Fruit fly (Drosophila melanogaster) whole organism, embryonic: ENCODE data around the gene Sqor.
A peak's percentile ranks its signal among the peaks of the same experiment; 100 is the strongest.

Source experiments
- Abd-B ChIP-seq: fragments of 200-800 bp; sonication (Bioruptor generic); optimal IDR thresholded peaks from 2 replicates; lab custom pipeline; 2018; ENCODE audit warnings: missing biosample characterization, mild to moderate bottlenecking, missing genetic modification characterization, moderate library complexity
- Adf1 ChIP-seq: fragments of 200-800 bp; sonication (Bioruptor generic); IDR thresholded peaks from 2 replicates; pipeline ENCODE4 v1.3.6; 2022; ENCODE audit warnings: missing biosample characterization, missing genetic modification characterization
- Awh ChIP-seq: fragments of 200-800 bp; sonication (Bioruptor generic); IDR thresholded peaks from 2 replicates; pipeline ENCODE4, ENCODE4 v1.3.6; 2022; ENCODE audit warnings: missing biosample characterization, missing genetic modification characterization
- CG10147 ChIP-seq: fragments of 200-800 bp; sonication (Bioruptor generic); optimal IDR thresholded peaks from 2 replicates; lab custom pipeline; 2019; ENCODE audit warnings: missing biosample characterization, mild to moderate bottlenecking, missing genetic modification characterization, moderate library complexity
- CG10267 ChIP-seq: fragments of 200-800 bp; sonication (Bioruptor generic); optimal IDR thresholded peaks from 2 replicates; lab custom pipeline; 2018; ENCODE audit warnings: missing biosample characterization, mild to moderate bottlenecking, missing genetic modification characterization, moderate library complexity
- CG12391 ChIP-seq: fragments of 200-800 bp; sonication (Bioruptor generic); optimal IDR thresholded peaks from 3 replicates; lab custom pipeline; 2018; ENCODE audit warnings: missing biosample characterization, mild to moderate bottlenecking, missing genetic modification characterization, moderate library complexity
- CG13775 ChIP-seq: fragments of 200-800 bp; sonication (Bioruptor generic); optimal IDR thresholded peaks from 3 replicates; lab custom pipeline; 2017; ENCODE audit warnings: missing biosample characterization, mild to moderate bottlenecking, missing genetic modification characterization
- CG14710 ChIP-seq: fragments of 200-800 bp; sonication (Bioruptor generic); optimal IDR thresholded peaks from 3 replicates; lab custom pipeline; 2019; ENCODE audit warnings: missing biosample characterization, mild to moderate bottlenecking, missing genetic modification characterization, moderate library complexity
- CG15601 ChIP-seq: fragments of 200-800 bp; sonication (Bioruptor generic); optimal IDR thresholded peaks from 3 replicates; lab custom pipeline; 2019; ENCODE audit warnings: missing biosample characterization, mild to moderate bottlenecking, missing genetic modification characterization, moderate library complexity
- CG17912 ChIP-seq: fragments of 200-800 bp; sonication (Bioruptor generic); optimal IDR thresholded peaks from 2 replicates; lab custom pipeline; 2018; ENCODE audit warnings: missing biosample characterization, mild to moderate bottlenecking, missing genetic modification characterization
- CG1792 ChIP-seq: fragments of 200-800 bp; sonication (Bioruptor generic); optimal IDR thresholded peaks from 2 replicates; lab custom pipeline; 2016; ENCODE audit warnings: missing biosample characterization, missing genetic modification characterization
- CG2116 ChIP-seq: fragments of 200-800 bp; sonication (Bioruptor generic); optimal IDR thresholded peaks from 3 replicates; lab custom pipeline; 2018; ENCODE audit warnings: missing biosample characterization, mild to moderate bottlenecking, missing genetic modification characterization
- CG2129 ChIP-seq: fragments of 200-800 bp; sonication (Bioruptor generic); IDR thresholded peaks from 2 replicates; pipeline ENCODE4 v1.3.6; 2022; ENCODE audit warnings: missing biosample characterization, missing genetic modification characterization; ENCODE audit not compliant: partially characterized antibody
- CG2678 ChIP-seq: fragments of 200-800 bp; sonication (Bioruptor generic); optimal IDR thresholded peaks from 3 replicates; lab custom pipeline; 2019; ENCODE audit warnings: missing biosample characterization, mild to moderate bottlenecking, missing genetic modification characterization, moderate library complexity
- CG2712 ChIP-seq: fragments of 200-800 bp; optimal IDR thresholded peaks from 3 replicates; lab custom pipeline; 2019; ENCODE audit warnings: missing biosample characterization, mild to moderate bottlenecking, missing genetic modification characterization, moderate library complexity
- CG30403 ChIP-seq: fragments of 200-800 bp; sonication (Bioruptor generic); optimal IDR thresholded peaks from 3 replicates; lab custom pipeline; 2016; ENCODE audit warnings: missing biosample characterization, missing genetic modification characterization
- CG3838 ChIP-seq: fragments of 200-800 bp; sonication (Bioruptor generic); optimal IDR thresholded peaks from 3 replicates; lab custom pipeline; 2016; ENCODE audit warnings: missing biosample characterization, missing genetic modification characterization
- CG4730 ChIP-seq: fragments of 200-800 bp; sonication (Bioruptor generic); IDR thresholded peaks from 2 replicates; pipeline ENCODE4 v1.3.6; 2022; ENCODE audit warnings: missing biosample characterization, missing genetic modification characterization
- CG7372 ChIP-seq: fragments of 200-800 bp; sonication (Bioruptor generic); IDR thresholded peaks from 2 replicates; pipeline ENCODE4 v1.3.6; 2022; ENCODE audit warnings: missing biosample characterization, missing genetic modification characterization
- CG7556 ChIP-seq: fragments of 200-800 bp; sonication (Bioruptor generic); optimal IDR thresholded peaks from 2 replicates; lab custom pipeline; 2017; ENCODE audit warnings: missing biosample characterization, mild to moderate bottlenecking, missing genetic modification characterization
- CG7839 ChIP-seq: fragments of 200-800 bp; sonication (Bioruptor generic); optimal IDR thresholded peaks from 3 replicates; lab custom pipeline; 2018; ENCODE audit warnings: missing biosample characterization, mild to moderate bottlenecking, missing genetic modification characterization, moderate library complexity
- CG8765 ChIP-seq: fragments of 200-800 bp; sonication (Bioruptor generic); IDR thresholded peaks from 2 replicates; pipeline ENCODE4 v1.3.6; 2022; ENCODE audit warnings: missing biosample characterization, missing genetic modification characterization
- CG9817 ChIP-seq: fragments of 200-800 bp; sonication (Bioruptor generic); optimal IDR thresholded peaks from 2 replicates; lab custom pipeline; 2018; ENCODE audit warnings: missing biosample characterization, mild to moderate bottlenecking, missing genetic modification characterization, moderate library complexity
- D ChIP-seq, 2 experiments: fragments of 200-800 bp in 1 of 2; fragments of >200 bp in 1 of 2; sonication (Bioruptor generic) in 1 of 2; optimal IDR thresholded peaks; 2 replicates in 1 of 2; 3 replicates in 1 of 2; lab custom pipeline; 2017; ENCODE audit warnings: mild to moderate bottlenecking in 1 of 2, missing biosample characterization in 1 of 2, missing genetic modification characterization in 1 of 2, missing genetic modification reagents in 1 of 2
- Dad ChIP-seq: fragments of 200-800 bp; sonication (Bioruptor generic); optimal IDR thresholded peaks from 3 replicates; lab custom pipeline; 2016; ENCODE audit warnings: missing biosample characterization, missing genetic modification characterization
- Fer3 ChIP-seq: fragments of 200-800 bp; sonication (Bioruptor generic); optimal IDR thresholded peaks from 2 replicates; lab custom pipeline; 2018; ENCODE audit warnings: missing biosample characterization, mild to moderate bottlenecking, missing genetic modification characterization, moderate library complexity
- Gsc ChIP-seq: fragments of 200-800 bp; sonication (Bioruptor generic); IDR thresholded peaks from 2 replicates; pipeline ENCODE4 v1.3.6; 2022; ENCODE audit warnings: missing biosample characterization, missing genetic modification characterization
- HLHmδ ChIP-seq: fragments of 200-800 bp; sonication (Bioruptor generic); optimal IDR thresholded peaks from 2 replicates; lab custom pipeline; 2018; ENCODE audit warnings: missing biosample characterization, mild to moderate bottlenecking, missing genetic modification characterization, moderate library complexity
- NfI ChIP-seq: fragments of 200-800 bp; sonication (Bioruptor generic); optimal IDR thresholded peaks from 3 replicates; lab custom pipeline; 2018; ENCODE audit warnings: missing biosample characterization, mild to moderate bottlenecking, missing genetic modification characterization, moderate library complexity
- Oaz ChIP-seq: fragments of 200-800 bp; sonication (Bioruptor generic); IDR thresholded peaks from 2 replicates; pipeline ENCODE4 v1.3.6; 2022; ENCODE audit warnings: missing biosample characterization, missing genetic modification characterization
- Sox100B ChIP-seq: fragments of 200-800 bp; sonication (Bioruptor generic); optimal IDR thresholded peaks from 3 replicates; lab custom pipeline; 2018; ENCODE audit warnings: missing biosample characterization, mild to moderate bottlenecking, missing genetic modification characterization
- Sry-δ ChIP-seq: fragments of 200-800 bp; sonication (Bioruptor generic); optimal IDR thresholded peaks from 2 replicates; lab custom pipeline; 2016; ENCODE audit warnings: missing biosample characterization, missing genetic modification characterization
- al ChIP-seq: fragments of 200-800 bp; sonication (Bioruptor generic); IDR thresholded peaks from 2 replicates; pipeline ENCODE4 v1.3.6; 2022; ENCODE audit warnings: missing biosample characterization, missing genetic modification characterization
- ato ChIP-seq: fragments of 200-800 bp; sonication (Bioruptor generic); IDR thresholded peaks from 2 replicates; pipeline ENCODE4 v1.3.6; 2022; ENCODE audit warnings: missing biosample characterization, missing genetic modification characterization; ENCODE audit not compliant: partially characterized antibody
- bcd ChIP-seq: fragments of 200-800 bp; sonication (Bioruptor generic); optimal IDR thresholded peaks from 2 replicates; lab custom pipeline; 2017; ENCODE audit warnings: missing biosample characterization, mild to moderate bottlenecking, missing genetic modification characterization
- caup ChIP-seq: fragments of 200-800 bp; sonication (Bioruptor generic); optimal IDR thresholded peaks from 3 replicates; lab custom pipeline; 2017; ENCODE audit warnings: missing biosample characterization, mild to moderate bottlenecking, missing genetic modification characterization, moderate library complexity; ENCODE audit not compliant: severe bottlenecking
- chm ChIP-seq: fragments of 200-800 bp; sonication (Bioruptor generic); IDR thresholded peaks from 2 replicates; pipeline ENCODE4 v1.3.6; 2022; ENCODE audit warnings: missing biosample characterization, missing genetic modification characterization
- dysf ChIP-seq: fragments of 200-800 bp; sonication (Bioruptor generic); IDR thresholded peaks from 3 replicates; pipeline ENCODE4 v1.3.6; 2022; ENCODE audit warnings: missing biosample characterization, missing genetic modification characterization
- ftz-f1 ChIP-seq: fragments of 200-800 bp; sonication (Bioruptor generic); optimal IDR thresholded peaks from 2 replicates; lab custom pipeline; 2016; ENCODE audit warnings: missing biosample characterization, missing genetic modification characterization
- fu2 ChIP-seq: fragments of 200-800 bp; sonication (Bioruptor generic); optimal IDR thresholded peaks from 2 replicates; lab custom pipeline; 2016; ENCODE audit warnings: missing biosample characterization, missing genetic modification characterization
- insv ChIP-seq, 2 experiments: fragments of 200-800 bp; sonication (Bioruptor generic); optimal IDR thresholded peaks; 3 replicates each; lab custom pipeline; 2016 to 2018; ENCODE audit warnings: missing biosample characterization in 2 of 2, missing genetic modification characterization in 2 of 2
- mam ChIP-seq: fragments of 200-800 bp; sonication (Bioruptor generic); optimal IDR thresholded peaks from 3 replicates; lab custom pipeline; 2016; ENCODE audit warnings: missing biosample characterization, missing genetic modification characterization
- repo ChIP-seq: fragments of 200-800 bp; sonication (Bioruptor generic); optimal IDR thresholded peaks from 2 replicates; lab custom pipeline; 2016; ENCODE audit warnings: missing biosample characterization, missing genetic modification characterization
- shn ChIP-seq: fragments of 200-800 bp; sonication (Bioruptor generic); optimal IDR thresholded peaks from 3 replicates; lab custom pipeline; 2016; ENCODE audit warnings: missing biosample characterization, missing genetic modification characterization
- sim ChIP-seq: fragments of 200-800 bp; sonication (Bioruptor generic); IDR thresholded peaks from 2 replicates; pipeline ENCODE4 v1.3.6; 2022; ENCODE audit warnings: missing biosample characterization, missing genetic modification characterization
- slp2 ChIP-seq: fragments of 200-800 bp; sonication (Bioruptor generic); optimal IDR thresholded peaks from 2 replicates; lab custom pipeline; 2016; ENCODE audit warnings: missing biosample characterization, missing genetic modification characterization
- sqz ChIP-seq: fragments of 200-800 bp; sonication (Bioruptor generic); optimal IDR thresholded peaks from 3 replicates; lab custom pipeline; 2018; ENCODE audit warnings: missing biosample characterization, mild to moderate bottlenecking, missing genetic modification characterization
- tap ChIP-seq: fragments of 200-800 bp; optimal IDR thresholded peaks from 3 replicates; lab custom pipeline; 2019; ENCODE audit warnings: missing biosample characterization, mild to moderate bottlenecking, missing genetic modification characterization, moderate library complexity
- tio ChIP-seq: fragments of 200-800 bp; sonication (Bioruptor generic); optimal IDR thresholded peaks from 2 replicates; lab custom pipeline; 2017; ENCODE audit warnings: missing biosample characterization, missing genetic modification characterization, inconsistent platforms
- unc-4 ChIP-seq: fragments of 200-800 bp; sonication (Bioruptor generic); IDR thresholded peaks from 2 replicates; pipeline ENCODE4 v1.3.6; 2022; ENCODE audit warnings: missing biosample characterization, missing genetic modification characterization; ENCODE audit not compliant: partially characterized antibody

The Sqor gene

dm6 chr3L:4288591-4289056 is 48.7 kb downstream of the Sqor start, which contains the start of gene Hexo1 (continued):
- TF ChIP-seq unc-4 (no peak), tio (GFP tag; lab: Kevin White, UChicago) (no peak), ftz-f1 (no peak), CG10147 (GFP tag; lab: Kevin White, UChicago) (peak; percentile 3), NfI (peak; percentile 6), sqz (GFP tag; lab: Kevin White, UChicago) (no peak), tap (tag; lab: Kevin White, UChicago) (no peak), sim (GFP tag; lab: Robert Waterston, UW) (no peak), CG1792 (no peak), insv (GFP tag; optimal IDR thresholded peaks at IDR 0.05; lab: Kevin White, UChicago) (no peak), HLHmδ (GFP tag; lab: Kevin White, UChicago) (no peak), bcd (GFP tag; lab: Kevin White, UChicago) (peak; percentile 10), Dad (GFP tag; lab: Kevin White, UChicago) (no peak), CG12391 (peak; percentile 27), CG7556 (GFP tag; lab: Kevin White, UChicago) (peak; percentile 29), CG14710 (tag; lab: Kevin White, UChicago) (no peak), CG4730 (GFP tag; lab: Robert Waterston, UW) (no peak), Sox100B (GFP tag; lab: Kevin White, UChicago) (no peak), CG13775 (GFP tag; lab: Kevin White, UChicago) (no peak), CG30403 (GFP tag; lab: Kevin White, UChicago) (peak; percentile 37), CG9817 (tag; lab: Kevin White, UChicago) (no peak), ato (no peak), CG2129 (GFP tag; lab: Robert Waterston, UW) (no peak), CG17912 (GFP tag; lab: Kevin White, UChicago) (no peak), Gsc (GFP tag; lab: Robert Waterston, UW) (no peak), CG3838 (no peak), CG7372 (no peak), Adf1 (GFP tag; lab: Robert Waterston, UW) (no peak), Abd-B (GFP tag; lab: Kevin White, UChicago) (no peak), Sry-δ (no peak), dysf (GFP tag; lab: Robert Waterston, UW) (peak; percentile 50; the same call in 2 of the 3 replicates), shn (GFP tag; lab: Kevin White, UChicago) (no peak), Oaz (GFP tag; lab: Robert Waterston, UW) (no peak), chm (GFP tag; lab: Robert Waterston, UW) (no peak), CG2712 (tag; lab: Kevin White, UChicago) (peak; percentile 38), D (optimal IDR thresholded peaks at IDR 0.05; lab: Kevin White, UChicago) (no peak), D (GFP tag; optimal IDR thresholded peaks at IDR 0.05; lab: Kevin White, UChicago) (no peak), Awh (no peak), repo (no peak), al (GFP tag; lab: Robert Waterston, UW) (no peak), CG8765 (GFP tag; lab: Robert Waterston, UW) (no peak), CG10267 (tag; lab: Kevin White, UChicago) (peak; percentile 8), CG2116 (GFP tag; lab: Kevin White, UChicago) (no peak), CG7839 (tag; lab: Kevin White, UChicago) (peak; percentile 47), CG15601 (tag; lab: Kevin White, UChicago) (no peak), slp2 (GFP tag; lab: Kevin White, UChicago) (no peak), Fer3 (tag; lab: Kevin White, UChicago) (peak; percentile 25), caup (GFP tag; lab: Kevin White, UChicago) (peak; percentile 29), mam (GFP tag; lab: Kevin White, UChicago) (peak; percentile 15), CG2678 (tag; lab: Kevin White, UChicago) (peak; percentile 51), fu2 (GFP tag; lab: Kevin White, UChicago) (no peak)
